Worm (Caenorhabditis elegans): Measurements from ENCODE around the gene rde-4.

- TF ChIP-seq F13C5.2 (tag; optimal IDR thresholded peaks at IDR 0.05), result no peak
- no peak for TF ChIP-seq ama-1 (optimal IDR thresholded peaks at IDR 0.05)
- no peak for TF ChIP-seq hnd-1 (tag; optimal IDR thresholded peaks at IDR 0.05)
- no peak for TF ChIP-seq tbx-11 (GFP tag; IDR thresholded peaks at IDR 0.05)
These were observed 21.6 kb upstream of the rde-4 start for ce11 chrIII:10240073-10240472.

Measured in whole organism, early embryonic.